Worm (Caenorhabditis elegans): ENCODE data around the gene srm-3.

DNA sequence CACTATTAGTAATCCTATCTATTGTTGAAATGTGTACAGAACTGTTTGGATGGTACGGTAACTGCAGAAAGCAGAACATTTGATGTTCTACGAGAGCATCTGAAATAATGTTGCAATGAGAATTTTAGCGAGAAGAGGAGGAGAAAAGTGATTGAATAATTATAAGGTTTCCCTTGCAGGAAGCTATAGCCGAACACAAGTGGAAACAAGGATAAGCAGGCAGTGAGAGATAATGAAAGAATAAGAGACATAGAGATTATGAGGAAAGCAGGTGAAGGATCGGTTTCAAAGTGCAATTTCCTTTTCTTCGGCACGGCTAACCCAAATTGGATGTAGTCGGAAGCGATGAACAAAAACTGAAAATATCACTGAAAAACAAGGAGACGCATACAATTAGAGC is 6.9 kb upstream of the srm-3 start, which contains the start of gene del-2:
- no peak for TF ChIP-seq pes-1 (GFP tag; IDR thresholded peaks at IDR 0.05)
- no peak for TF ChIP-seq ets-7 (tag; optimal IDR thresholded peaks at IDR 0.05)
- TF ChIP-seq hmg-4 (GFP tag; optimal IDR thresholded peaks at IDR 0.05): no peak
- no peak for TF ChIP-seq ceh-13 (GFP tag; optimal IDR thresholded peaks at IDR 0.05)
